Fruit fly (Drosophila melanogaster) whole organism, embryonic: ENCODE data around the gene CG4218.
A peak's percentile ranks its signal among the peaks of the same experiment; 100 is the strongest.

Source experiments
- Awh ChIP-seq: fragments of 200-800 bp; sonication (Bioruptor generic); IDR thresholded peaks from 2 replicates; pipeline ENCODE4, ENCODE4 v1.3.6; 2022; ENCODE audit warnings: missing biosample characterization, missing genetic modification characterization
- BtbVII ChIP-seq: fragments of 200-800 bp; sonication (Bioruptor generic); optimal IDR thresholded peaks from 3 replicates; lab custom pipeline; 2017; ENCODE audit warnings: missing biosample characterization, mild to moderate bottlenecking, missing genetic modification characterization
- CG10321 ChIP-seq: fragments of 200-800 bp; sonication (Bioruptor generic); IDR thresholded peaks from 2 replicates; pipeline ENCODE4 v1.3.6; 2022; ENCODE audit warnings: missing biosample characterization, missing genetic modification characterization
- CG10462 ChIP-seq: fragments of 200-800 bp; sonication (Bioruptor generic); optimal IDR thresholded peaks from 2 replicates; lab custom pipeline; 2016; ENCODE audit warnings: missing biosample characterization, missing genetic modification characterization
- CG11696 ChIP-seq: fragments of 200-800 bp; sonication (Bioruptor generic); IDR thresholded peaks from 2 replicates; pipeline ENCODE4 v1.3.6; 2022; ENCODE audit warnings: missing biosample characterization, missing genetic modification characterization
- CG14710 ChIP-seq: fragments of 200-800 bp; sonication (Bioruptor generic); optimal IDR thresholded peaks from 3 replicates; lab custom pipeline; 2019; ENCODE audit warnings: missing biosample characterization, mild to moderate bottlenecking, missing genetic modification characterization, moderate library complexity
- CG18619 ChIP-seq: fragments of 200-800 bp; sonication (Bioruptor generic); optimal IDR thresholded peaks from 3 replicates; lab custom pipeline; 2017; ENCODE audit warnings: missing biosample characterization, mild to moderate bottlenecking, missing genetic modification characterization
- CG2199 ChIP-seq: fragments of 200-800 bp; sonication (Bioruptor generic); IDR thresholded peaks from 3 replicates; pipeline ENCODE4 v1.3.6; 2022; ENCODE audit warnings: missing biosample characterization, missing genetic modification characterization
- CG2875 ChIP-seq: fragments of 200-800 bp; sonication (Bioruptor generic); optimal IDR thresholded peaks from 2 replicates; lab custom pipeline; 2017; ENCODE audit warnings: missing biosample characterization, mild to moderate bottlenecking, missing genetic modification characterization, missing genetic modification reagents
- CG5180 ChIP-seq: fragments of 200-800 bp; sonication (Bioruptor generic); optimal IDR thresholded peaks from 3 replicates; lab custom pipeline; 2017; ENCODE audit warnings: missing biosample characterization, missing genetic modification characterization, mild to moderate bottlenecking, moderate library complexity, missing genetic modification reagents
- CG6683 ChIP-seq: fragments of 200-800 bp; sonication (Bioruptor generic); optimal IDR thresholded peaks from 2 replicates; lab custom pipeline; 2017; ENCODE audit warnings: missing biosample characterization, mild to moderate bottlenecking, missing genetic modification characterization, missing genetic modification reagents
- CG6791 ChIP-seq: fragments of 200-800 bp; sonication (Bioruptor generic); IDR thresholded peaks from 3 replicates; pipeline ENCODE4 v1.3.6; 2022; ENCODE audit warnings: missing biosample characterization, missing genetic modification characterization; ENCODE audit not compliant: partially characterized antibody
- CG8089 ChIP-seq: fragments of 200-800 bp; sonication (Bioruptor generic); optimal IDR thresholded peaks from 3 replicates; lab custom pipeline; 2016; ENCODE audit warnings: missing biosample characterization, missing genetic modification characterization
- CG8944 ChIP-seq: fragments of 200-800 bp; sonication (Bioruptor generic); optimal IDR thresholded peaks from 3 replicates; lab custom pipeline; 2016; ENCODE audit warnings: missing biosample characterization, missing genetic modification characterization
- CkIIα-i1 ChIP-seq: fragments of 200-800 bp; sonication (Bioruptor generic); IDR thresholded peaks from 2 replicates; pipeline ENCODE4 v1.3.6; 2022; ENCODE audit warnings: missing biosample characterization, missing genetic modification characterization
- Dbx ChIP-seq: fragments of 200-800 bp; sonication (Bioruptor generic); IDR thresholded peaks from 3 replicates; pipeline ENCODE4 v1.3.6; 2022; ENCODE audit warnings: missing biosample characterization, missing genetic modification characterization
- Dp ChIP-seq: fragments of 200-800 bp; sonication (Bioruptor generic); optimal IDR thresholded peaks from 2 replicates; lab custom pipeline; 2018; ENCODE audit warnings: missing biosample characterization, mild to moderate bottlenecking, missing genetic modification characterization, moderate library complexity
- HHEX ChIP-seq: fragments of 200-800 bp; sonication (Bioruptor generic); optimal IDR thresholded peaks from 3 replicates; lab custom pipeline; 2017; ENCODE audit warnings: missing biosample characterization, mild to moderate bottlenecking, missing genetic modification characterization, missing genetic modification reagents
- HLH4C ChIP-seq: fragments of 200-800 bp; sonication (Bioruptor generic); IDR thresholded peaks from 3 replicates; pipeline ENCODE4 v1.3.6; 2022; ENCODE audit warnings: missing biosample characterization, missing genetic modification characterization; ENCODE audit not compliant: partially characterized antibody
- HLHmδ ChIP-seq: fragments of 200-800 bp; sonication (Bioruptor generic); optimal IDR thresholded peaks from 2 replicates; lab custom pipeline; 2018; ENCODE audit warnings: missing biosample characterization, mild to moderate bottlenecking, missing genetic modification characterization, moderate library complexity
- Hand ChIP-seq: fragments of 200-800 bp; sonication (Bioruptor generic); optimal IDR thresholded peaks from 2 replicates; lab custom pipeline; 2017; ENCODE audit warnings: mild to moderate bottlenecking, missing biosample characterization, missing genetic modification reagents, missing genetic modification characterization
- HmgD ChIP-seq: fragments of 200-800 bp; sonication (Bioruptor generic); optimal IDR thresholded peaks from 3 replicates; lab custom pipeline; 2016; ENCODE audit warnings: missing biosample characterization, missing genetic modification characterization
- Hsf ChIP-seq: fragments of 200-800 bp; sonication (Bioruptor generic); optimal IDR thresholded peaks from 3 replicates; lab custom pipeline; 2016; ENCODE audit warnings: missing biosample characterization, missing genetic modification characterization
- Lpt ChIP-seq: fragments of >200 bp; optimal IDR thresholded peaks from 2 replicates; lab custom pipeline; 2018; ENCODE audit warnings: missing biosample characterization, missing genetic modification characterization
- Neu2 ChIP-seq: fragments of 200-800 bp; sonication (Bioruptor generic); optimal IDR thresholded peaks from 3 replicates; lab custom pipeline; 2016; ENCODE audit warnings: missing biosample characterization, missing genetic modification characterization, borderline replicate concordance
- Nf-YB ChIP-seq: fragments of 200-800 bp; sonication (Bioruptor generic); optimal IDR thresholded peaks from 3 replicates; lab custom pipeline; 2019; ENCODE audit warnings: missing biosample characterization, mild to moderate bottlenecking, missing genetic modification characterization, moderate library complexity
- Oaz ChIP-seq: fragments of 200-800 bp; sonication (Bioruptor generic); IDR thresholded peaks from 2 replicates; pipeline ENCODE4 v1.3.6; 2022; ENCODE audit warnings: missing biosample characterization, missing genetic modification characterization
- Pdp1 ChIP-seq, 2 experiments: fragments of 200-800 bp; sonication (Bioruptor generic); optimal IDR thresholded peaks; 3 replicates each; lab custom pipeline; 2016; ENCODE audit warnings: missing biosample characterization in 2 of 2, missing genetic modification characterization in 2 of 2, mild to moderate bottlenecking in 1 of 2, moderate library complexity in 1 of 2
- Six4 ChIP-seq: fragments of 200-800 bp; sonication (Bioruptor generic); optimal IDR thresholded peaks from 2 replicates; lab custom pipeline; 2016; ENCODE audit warnings: missing biosample characterization, missing genetic modification characterization
- Stat92E ChIP-seq, 3 experiments: fragments of >200 bp in 2 of 3; fragments of 200-800 bp in 1 of 3; sonication (Bioruptor generic) in 1 of 3; optimal IDR thresholded peaks; 2 replicates each; lab custom pipeline; 2017 to 2019; ENCODE audit warnings: missing biosample characterization in 3 of 3, missing genetic modification characterization in 3 of 3, mild to moderate bottlenecking in 1 of 3, moderate library complexity in 1 of 3
- TFAM ChIP-seq: fragments of 200-800 bp; sonication (Bioruptor generic); optimal IDR thresholded peaks from 2 replicates; lab custom pipeline; 2017; ENCODE audit warnings: missing biosample characterization, missing genetic modification characterization, inconsistent platforms
- Tbp ChIP-seq: fragments of >200 bp; optimal IDR thresholded peaks from 2 replicates; lab custom pipeline; 2018; ENCODE audit warnings: missing biosample characterization, missing genetic modification characterization
- ase ChIP-seq: fragments of 200-800 bp; sonication (Bioruptor generic); IDR thresholded peaks from 3 replicates; pipeline ENCODE4 v1.3.6; 2022; ENCODE audit warnings: missing biosample characterization, missing genetic modification characterization
- bbx ChIP-seq: fragments of 200-800 bp; sonication (Bioruptor generic); IDR thresholded peaks from 2 replicates; pipeline ENCODE4 v1.3.6; 2022; ENCODE audit warnings: missing biosample characterization, missing genetic modification characterization; ENCODE audit not compliant: partially characterized antibody
- btn ChIP-seq: fragments of 200-800 bp; sonication (Bioruptor generic); optimal IDR thresholded peaks from 2 replicates; lab custom pipeline; 2016; ENCODE audit warnings: missing biosample characterization, missing genetic modification characterization
- chif ChIP-seq, 2 experiments: fragments of 200-800 bp; sonication (Bioruptor generic); optimal IDR thresholded peaks; 3 replicates each; lab custom pipeline; 2016; ENCODE audit warnings: missing biosample characterization in 2 of 2, missing genetic modification characterization in 2 of 2
- dm ChIP-seq: fragments of 200-800 bp; sonication (Bioruptor generic); optimal IDR thresholded peaks from 3 replicates; lab custom pipeline; 2016; ENCODE audit warnings: missing biosample characterization, missing genetic modification characterization
- exex ChIP-seq: fragments of 200-800 bp; sonication (Bioruptor generic); optimal IDR thresholded peaks from 4 replicates; lab custom pipeline; 2018; ENCODE audit warnings: missing biosample characterization, mild to moderate bottlenecking, missing genetic modification characterization, moderate library complexity
- fd3F ChIP-seq: fragments of 200-800 bp; sonication (Bioruptor generic); optimal IDR thresholded peaks from 2 replicates; lab custom pipeline; 2018; ENCODE audit warnings: missing biosample characterization, mild to moderate bottlenecking, missing genetic modification characterization, moderate library complexity
- fru ChIP-seq: fragments of >200 bp; optimal IDR thresholded peaks from 2 replicates; lab custom pipeline; 2017
- gem ChIP-seq: fragments of 200-800 bp; sonication (Bioruptor generic); optimal IDR thresholded peaks from 2 replicates; lab custom pipeline; 2019; ENCODE audit warnings: missing biosample characterization, mild to moderate bottlenecking, missing genetic modification characterization, moderate library complexity
- ham ChIP-seq: fragments of 200-800 bp; sonication (Bioruptor generic); IDR thresholded peaks from 2 replicates; pipeline ENCODE4 v1.3.6; 2022; ENCODE audit warnings: missing biosample characterization, missing genetic modification characterization
- p53 ChIP-seq: fragments of 200-800 bp; sonication (Bioruptor generic); optimal IDR thresholded peaks from 2 replicates; lab custom pipeline; 2016; ENCODE audit warnings: missing biosample characterization, missing genetic modification characterization
- run ChIP-seq: fragments of 200-800 bp; sonication (Bioruptor generic); optimal IDR thresholded peaks from 3 replicates; lab custom pipeline; 2018; ENCODE audit warnings: missing biosample characterization, mild to moderate bottlenecking, missing genetic modification characterization
- scrt ChIP-seq: fragments of 200-800 bp; sonication (Bioruptor generic); optimal IDR thresholded peaks from 2 replicates; lab custom pipeline; 2018; ENCODE audit warnings: missing biosample characterization, mild to moderate bottlenecking, missing genetic modification characterization, moderate library complexity
- sug ChIP-seq: fragments of 200-800 bp; optimal IDR thresholded peaks from 2 replicates; lab custom pipeline; 2019; ENCODE audit warnings: missing biosample characterization, mild to moderate bottlenecking, missing genetic modification characterization, moderate library complexity
- toy ChIP-seq: fragments of 200-800 bp; sonication (Bioruptor generic); IDR thresholded peaks from 2 replicates; pipeline ENCODE4 v1.3.6; 2022; ENCODE audit warnings: missing biosample characterization, missing genetic modification characterization
- trem ChIP-seq: fragments of 200-800 bp; optimal IDR thresholded peaks from 3 replicates; lab custom pipeline; 2019; ENCODE audit warnings: missing biosample characterization, mild to moderate bottlenecking, missing genetic modification characterization, moderate library complexity
- twi ChIP-seq: fragments of 200-800 bp; optimal IDR thresholded peaks from 2 replicates; lab custom pipeline; 2019; ENCODE audit warnings: missing biosample characterization, mild to moderate bottlenecking, missing genetic modification characterization, moderate library complexity
- wor ChIP-seq: fragments of 200-800 bp; sonication (Bioruptor generic); IDR thresholded peaks from 2 replicates; pipeline ENCODE4 v1.3.6; 2022; ENCODE audit warnings: missing biosample characterization, missing genetic modification characterization

Gene CG4218

dm6 chr2L:14500383-14500782 is 48.5 kb downstream of the CG4218 start (continued):
- no peak for TF ChIP-seq run
- no peak for TF ChIP-seq TFAM
- peak; percentile 86 for TF ChIP-seq gem (tag; lab: Kevin White, UChicago)
- peak; percentile 45 for TF ChIP-seq BtbVII (GFP tag; lab: Kevin White, UChicago)
- peak; percentile 45 for TF ChIP-seq CG8089 (GFP tag; lab: Kevin White, UChicago)
- TF ChIP-seq CG2875 (GFP tag; lab: Kevin White, UChicago), result peak; percentile 49
- TF ChIP-seq ase, result peak; percentile 76; the same call in 2 of the 3 replicates
- no peak for TF ChIP-seq Dbx
- TF ChIP-seq Hand (GFP tag; lab: Kevin White, UChicago), result no peak
- TF ChIP-seq trem (tag; lab: Kevin White, UChicago), result peak; percentile 46
- peak; percentile 28 for TF ChIP-seq Six4
- TF ChIP-seq CG10321, result 0 out of 2 replicates have a peak, but pooled peaks have one; percentile 15
- TF ChIP-seq twi (tag; lab: Kevin White, UChicago), result peak; percentile 18
- peak; percentile 5 for TF ChIP-seq dm (GFP tag; lab: Kevin White, UChicago)
- no peak for TF ChIP-seq HmgD (GFP tag; lab: Kevin White, UChicago)
- peak; percentile 34; the same call in 1 of the 2 replicates for TF ChIP-seq wor (GFP tag; lab: Robert Waterston, UW)
- TF ChIP-seq CG8944 (GFP tag; lab: Kevin White, UChicago), result peak; percentile 1
- TF ChIP-seq CG6791, result no peak
- TF ChIP-seq CG2199 (GFP tag; lab: Robert Waterston, UW), result no peak
- TF ChIP-seq chif (GFP tag; optimal IDR thresholded peaks at IDR 0.05; lab: Kevin White, UChicago), result peak; percentile 37 to 69
- peak; percentile 61 for TF ChIP-seq CG11696
- TF ChIP-seq CkIIα-i1 (GFP tag; lab: Robert Waterston, UW), result no peak
- peak; percentile 16 for TF ChIP-seq scrt
- no peak for TF ChIP-seq btn (GFP tag; lab: Kevin White, UChicago)
- no peak for TF ChIP-seq bbx (GFP tag; lab: Robert Waterston, UW)
- no peak for TF ChIP-seq ham (GFP tag; lab: Robert Waterston, UW)
- TF ChIP-seq sug, result no peak
- no peak for TF ChIP-seq CG6683 (GFP tag; lab: Kevin White, UChicago)
- TF ChIP-seq CG5180 (GFP tag; lab: Kevin White, UChicago), result peak; percentile 8
- TF ChIP-seq exex (tag; lab: Kevin White, UChicago), result peak; percentile 16
- TF ChIP-seq fru (lab: Kevin White, UChicago), result no peak
- peak; percentile 47 for TF ChIP-seq HHEX
- TF ChIP-seq Hsf (GFP tag; lab: Kevin White, UChicago), result peak; percentile 65
- peak; percentile 19; the same call in 1 of the 2 replicates for TF ChIP-seq toy (GFP tag; lab: Robert Waterston, UW)
- peak; percentile 65 for TF ChIP-seq CG14710 (tag; lab: Kevin White, UChicago)
- TF ChIP-seq CG10462, result no peak
- TF ChIP-seq p53 (GFP tag; lab: Kevin White, UChicago), result no peak
- TF ChIP-seq Stat92E (GFP tag; optimal IDR thresholded peaks at IDR 0.05; lab: Kevin White, UChicago), result no peak
- TF ChIP-seq fd3F (GFP tag; lab: Kevin White, UChicago), result peak; percentile 31
- peak in 1 of 2 experiments; percentile 3 for TF ChIP-seq Pdp1 (GFP tag; optimal IDR thresholded peaks at IDR 0.05; lab: Kevin White, UChicago)
- TF ChIP-seq Neu2 (GFP tag; lab: Kevin White, UChicago), result no peak
- TF ChIP-seq Awh (GFP tag; lab: Robert Waterston, UW), result 0 out of 2 replicates have a peak, but pooled peaks have one; percentile 31
- TF ChIP-seq Nf-YB (GFP tag; lab: Kevin White, UChicago), result peak; percentile 48
- no peak for TF ChIP-seq Lpt (GFP tag; lab: Kevin White, UChicago)
- TF ChIP-seq HLHmδ (GFP tag; lab: Kevin White, UChicago), result no peak
- no peak for TF ChIP-seq Dp (GFP tag; lab: Kevin White, UChicago)
- TF ChIP-seq HLH4C, result no peak
- no peak for TF ChIP-seq Tbp (GFP tag; lab: Kevin White, UChicago)
- 0 out of 2 replicates have a peak, but pooled peaks have one; percentile 12 for TF ChIP-seq Oaz (GFP tag; lab: Robert Waterston, UW)
- TF ChIP-seq CG18619, result peak; percentile 31
